Fruit fly (Drosophila melanogaster) whole organism: ENCODE data around the gene ImpE1.

Experiments
- CG8478 ChIP-seq: fragments of >200 bp; optimal IDR thresholded peaks from 2 replicates; lab custom pipeline; 2018; ENCODE audit warnings: inconsistent platforms
- psq ChIP-seq: fragments of >200 bp; optimal IDR thresholded peaks from 2 replicates; lab custom pipeline; 2017

DNA sequence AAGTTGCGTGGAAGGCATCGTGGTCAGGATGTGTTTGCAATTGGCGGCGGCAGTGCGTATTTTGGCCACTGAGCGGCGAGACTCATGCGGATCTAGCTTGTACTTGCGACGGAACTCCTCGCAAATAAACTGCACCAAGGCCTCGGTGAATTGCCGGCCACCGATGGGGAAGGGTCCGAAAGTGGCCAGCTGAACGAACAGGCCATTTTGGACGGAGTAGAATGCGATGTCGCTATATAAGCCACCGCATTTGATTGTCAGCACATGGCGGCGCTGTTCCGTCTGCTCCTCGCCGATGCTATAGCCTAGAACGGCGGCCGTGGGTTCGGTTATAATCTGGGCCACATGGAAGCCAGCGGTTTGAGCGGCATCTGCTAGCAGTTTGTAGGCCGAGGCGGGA is 27.0 kb upstream of the ImpE1 start:
- TF ChIP-seq psq (lab: Kevin White, UChicago) (no peak), CG8478 (lab: Kevin White, UChicago) (no peak)
